Fruit fly (Drosophila melanogaster): ENCODE results near the gene CG34305.

DNA sequence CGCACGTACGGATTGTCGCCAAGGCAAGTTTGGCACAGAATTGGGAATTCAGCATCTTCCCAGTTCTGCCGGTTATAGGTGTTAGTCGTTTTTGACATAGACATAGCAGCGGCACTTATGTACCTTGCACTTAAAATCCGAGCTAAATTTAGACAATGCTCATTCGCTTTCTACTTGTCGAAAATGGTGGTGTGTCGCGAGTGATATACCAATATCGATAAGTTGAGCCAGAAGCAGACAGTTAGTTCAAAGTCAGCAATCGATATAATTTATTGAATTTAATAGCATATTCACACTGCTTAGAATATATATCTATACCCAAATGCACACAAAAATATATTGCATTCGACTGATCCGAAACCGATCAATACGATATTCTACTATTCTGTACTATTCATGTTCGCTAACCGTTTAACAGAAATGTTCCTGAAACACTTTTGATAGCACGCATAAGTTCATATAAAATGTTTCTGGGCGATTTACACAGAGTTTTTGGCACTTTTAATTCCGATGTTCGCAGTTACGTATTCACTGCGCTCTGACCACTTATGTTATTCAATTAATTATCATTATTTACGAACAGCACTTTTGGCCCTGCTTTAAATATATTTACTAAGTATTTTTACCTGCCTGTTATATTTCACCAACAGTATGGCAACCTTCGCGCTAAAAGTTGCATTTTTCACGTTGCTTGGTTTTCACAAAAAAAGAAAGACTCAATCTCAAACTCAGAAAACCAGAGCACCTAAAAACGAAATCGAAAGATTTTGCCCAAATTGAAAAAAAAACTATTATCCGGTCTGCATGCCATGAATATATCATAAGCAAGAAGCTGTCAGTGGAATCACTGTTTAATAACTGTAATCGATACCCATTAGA is 10.6 kb downstream of the CG34305 start, which contains the start of gene CG14641:
- TF ChIP-seq kay (GFP tag; ENCODE audit: borderline replicate concordance) (no peak), pad (GFP tag; optimal IDR thresholded peaks at IDR 0.05) (no peak), CG5204 (GFP tag; optimal IDR thresholded peaks at IDR 0.05) (no peak)

Data from whole organism, adult.